Fruit fly (Drosophila melanogaster) whole organism, embryonic: ENCODE data around the gene ph-d.

Source experiments
- ATbp ChIP-seq: fragments of 200-800 bp; sonication (Bioruptor generic); optimal IDR thresholded peaks from 2 replicates; lab custom pipeline; 2017; ENCODE audit warnings: missing biosample characterization, mild to moderate bottlenecking, missing genetic modification characterization, missing genetic modification reagents
- BEAF-32 ChIP-seq: fragments of 200-800 bp; sonication (Bioruptor generic); optimal IDR thresholded peaks from 3 replicates; lab custom pipeline; 2017; ENCODE audit warnings: missing biosample characterization, missing genetic modification characterization, mild to moderate bottlenecking, moderate library complexity, missing genetic modification reagents
- CG10462 ChIP-seq: fragments of 200-800 bp; sonication (Bioruptor generic); optimal IDR thresholded peaks from 2 replicates; lab custom pipeline; 2016; ENCODE audit warnings: missing biosample characterization, missing genetic modification characterization
- CG12071 ChIP-seq: fragments of 200-800 bp; sonication (Bioruptor generic); optimal IDR thresholded peaks from 3 replicates; lab custom pipeline; 2018; ENCODE audit warnings: missing biosample characterization, mild to moderate bottlenecking, missing genetic modification characterization
- CG13424 ChIP-seq: fragments of 200-800 bp; sonication (Bioruptor generic); optimal IDR thresholded peaks from 2 replicates; lab custom pipeline; 2019; ENCODE audit warnings: missing biosample characterization, mild to moderate bottlenecking, missing genetic modification characterization, moderate library complexity
- CG14860 ChIP-seq: fragments of 200-800 bp; sonication (Bioruptor generic); IDR thresholded peaks from 3 replicates; pipeline ENCODE4 v1.3.6; 2022; ENCODE audit warnings: missing biosample characterization, missing genetic modification characterization; ENCODE audit not compliant: partially characterized antibody
- CG15073 ChIP-seq: fragments of 200-800 bp; sonication (Bioruptor generic); optimal IDR thresholded peaks from 2 replicates; lab custom pipeline; 2016; ENCODE audit warnings: missing biosample characterization, missing genetic modification characterization
- CG1529 ChIP-seq: fragments of 200-800 bp; sonication (Bioruptor generic); optimal IDR thresholded peaks from 3 replicates; lab custom pipeline; 2018; ENCODE audit warnings: missing biosample characterization, missing genetic modification characterization
- CG1832 ChIP-seq: fragments of 200-800 bp; sonication (Bioruptor generic); optimal IDR thresholded peaks from 2 replicates; lab custom pipeline; 2017; ENCODE audit warnings: missing biosample characterization, mild to moderate bottlenecking, missing genetic modification characterization, inconsistent platforms
- CG18619 ChIP-seq: fragments of 200-800 bp; sonication (Bioruptor generic); optimal IDR thresholded peaks from 3 replicates; lab custom pipeline; 2017; ENCODE audit warnings: missing biosample characterization, mild to moderate bottlenecking, missing genetic modification characterization
- CG2875 ChIP-seq: fragments of 200-800 bp; sonication (Bioruptor generic); optimal IDR thresholded peaks from 2 replicates; lab custom pipeline; 2017; ENCODE audit warnings: missing biosample characterization, mild to moderate bottlenecking, missing genetic modification characterization, missing genetic modification reagents
- CG3281 ChIP-seq: fragments of 200-800 bp; sonication (Bioruptor generic); optimal IDR thresholded peaks from 3 replicates; lab custom pipeline; 2017; ENCODE audit warnings: missing biosample characterization, mild to moderate bottlenecking, missing genetic modification characterization
- CG3726 ChIP-seq: fragments of 200-800 bp; sonication (Bioruptor generic); IDR thresholded peaks from 3 replicates; pipeline ENCODE4, ENCODE4 v1.3.6; 2022; ENCODE audit warnings: missing biosample characterization, missing genetic modification characterization
- CG5180 ChIP-seq: fragments of 200-800 bp; sonication (Bioruptor generic); optimal IDR thresholded peaks from 3 replicates; lab custom pipeline; 2017; ENCODE audit warnings: missing biosample characterization, missing genetic modification characterization, mild to moderate bottlenecking, moderate library complexity, missing genetic modification reagents
- CG7357 ChIP-seq: fragments of 200-800 bp; sonication (Bioruptor generic); IDR thresholded peaks from 3 replicates; pipeline ENCODE4 v1.3.6; 2022; ENCODE audit warnings: missing biosample characterization, missing genetic modification characterization
- CG7786 ChIP-seq: fragments of 200-800 bp; sonication (Bioruptor generic); optimal IDR thresholded peaks from 2 replicates; lab custom pipeline; 2016; ENCODE audit warnings: missing biosample characterization, missing genetic modification characterization
- CG7963 ChIP-seq: fragments of 200-800 bp; sonication (Bioruptor generic); IDR thresholded peaks from 3 replicates; pipeline ENCODE4 v1.3.6; 2022; ENCODE audit warnings: missing biosample characterization, missing genetic modification characterization; ENCODE audit not compliant: partially characterized antibody
- CG8290 ChIP-seq, 3 experiments: fragments of 200-800 bp; sonication (Bioruptor generic); optimal IDR thresholded peaks; 2 replicates each; lab custom pipeline; 2016 to 2019; ENCODE audit warnings: missing biosample characterization in 3 of 3, missing genetic modification characterization in 3 of 3, mild to moderate bottlenecking in 2 of 3, moderate library complexity in 1 of 3
- CG9215 ChIP-seq: fragments of 200-800 bp; sonication (Bioruptor generic); IDR thresholded peaks from 2 replicates; pipeline ENCODE4 v1.3.6; 2022; ENCODE audit warnings: missing biosample characterization, missing genetic modification characterization
- CG9437 ChIP-seq: fragments of 200-800 bp; sonication (Bioruptor generic); optimal IDR thresholded peaks from 2 replicates; lab custom pipeline; 2018; ENCODE audit warnings: missing biosample characterization, mild to moderate bottlenecking, missing genetic modification characterization
- Deaf1 ChIP-seq: fragments of 200-800 bp; optimal IDR thresholded peaks from 3 replicates; lab custom pipeline; 2019; ENCODE audit warnings: missing biosample characterization, mild to moderate bottlenecking, missing genetic modification characterization, moderate library complexity
- Dp ChIP-seq: fragments of 200-800 bp; sonication (Bioruptor generic); optimal IDR thresholded peaks from 2 replicates; lab custom pipeline; 2018; ENCODE audit warnings: missing biosample characterization, mild to moderate bottlenecking, missing genetic modification characterization, moderate library complexity
- Drgx ChIP-seq: fragments of 200-800 bp; sonication (Bioruptor generic); IDR thresholded peaks from 2 replicates; pipeline ENCODE4 v1.3.6; 2022; ENCODE audit warnings: missing biosample characterization, missing genetic modification characterization
- E2f1 ChIP-seq: fragments of 200-800 bp; sonication (Bioruptor generic); IDR thresholded peaks from 2 replicates; pipeline ENCODE4 v1.3.6; 2022; ENCODE audit warnings: missing biosample characterization, missing genetic modification characterization
- Gug ChIP-seq: fragments of 200-800 bp; sonication (Bioruptor generic); IDR thresholded peaks from 4 replicates; pipeline ENCODE4 v1.3.6; 2022; ENCODE audit warnings: missing biosample characterization, missing genetic modification characterization
- Kr ChIP-seq: fragments of 200-800 bp; sonication (Bioruptor generic); optimal IDR thresholded peaks from 2 replicates; lab custom pipeline; 2017; ENCODE audit warnings: missing biosample characterization, mild to moderate bottlenecking, missing genetic modification characterization
- Lhr ChIP-seq: fragments of 200-800 bp; sonication (Bioruptor generic); optimal IDR thresholded peaks from 3 replicates; lab custom pipeline; 2017; ENCODE audit warnings: mild to moderate bottlenecking, missing biosample characterization, missing genetic modification reagents, missing genetic modification characterization
- Lim3 ChIP-seq: fragments of 200-800 bp; sonication (Bioruptor generic); IDR thresholded peaks from 2 replicates; pipeline ENCODE4 v1.3.6; 2022; ENCODE audit warnings: missing biosample characterization, missing genetic modification characterization
- Myb ChIP-seq: fragments of 200-800 bp; sonication (Bioruptor generic); optimal IDR thresholded peaks from 2 replicates; lab custom pipeline; 2016; ENCODE audit warnings: missing biosample characterization, missing genetic modification characterization
- Scr ChIP-seq: fragments of 200-800 bp; sonication (Bioruptor generic); IDR thresholded peaks from 2 replicates; pipeline ENCODE4 v1.3.6; 2022; ENCODE audit warnings: missing biosample characterization, missing genetic modification characterization; ENCODE audit not compliant: partially characterized antibody
- Sin3A ChIP-seq: fragments of >200 bp; optimal IDR thresholded peaks from 2 replicates; lab custom pipeline; 2018
- Ssrp ChIP-seq: fragments of 200-800 bp; sonication (Bioruptor generic); optimal IDR thresholded peaks from 2 replicates; lab custom pipeline; 2018; ENCODE audit warnings: missing biosample characterization, mild to moderate bottlenecking, missing genetic modification characterization, moderate library complexity
- amos ChIP-seq: fragments of 200-800 bp; sonication (Bioruptor generic); IDR thresholded peaks from 2 replicates; pipeline ENCODE4 v1.3.6; 2022; ENCODE audit warnings: missing biosample characterization, missing genetic modification characterization; ENCODE audit not compliant: partially characterized antibody
- az2 ChIP-seq: fragments of 200-800 bp; sonication (Bioruptor generic); optimal IDR thresholded peaks from 3 replicates; lab custom pipeline; 2016; ENCODE audit warnings: missing biosample characterization, missing genetic modification characterization
- bab2 ChIP-seq: fragments of 200-800 bp; sonication (Bioruptor generic); optimal IDR thresholded peaks from 2 replicates; lab custom pipeline; 2016; ENCODE audit warnings: missing biosample characterization, missing genetic modification characterization
- bbx ChIP-seq: fragments of 200-800 bp; sonication (Bioruptor generic); IDR thresholded peaks from 2 replicates; pipeline ENCODE4 v1.3.6; 2022; ENCODE audit warnings: missing biosample characterization, missing genetic modification characterization; ENCODE audit not compliant: partially characterized antibody
- cg ChIP-seq: fragments of 200-800 bp; sonication (Bioruptor generic); optimal IDR thresholded peaks from 3 replicates; lab custom pipeline; 2019; ENCODE audit warnings: missing biosample characterization, mild to moderate bottlenecking, missing genetic modification characterization, moderate library complexity
- crp ChIP-seq, 2 experiments: fragments of 200-800 bp; sonication (Bioruptor generic); optimal IDR thresholded peaks; 2 replicates in 1 of 2; 3 replicates in 1 of 2; lab custom pipeline; 2017; ENCODE audit warnings: missing biosample characterization in 2 of 2, missing genetic modification characterization in 2 of 2, mild to moderate bottlenecking in 1 of 2, moderate library complexity in 1 of 2
- fd64A ChIP-seq: fragments of 200-800 bp; sonication (Bioruptor generic); optimal IDR thresholded peaks from 3 replicates; lab custom pipeline; 2018; ENCODE audit warnings: missing biosample characterization, mild to moderate bottlenecking, missing genetic modification characterization
- ind ChIP-seq: fragments of 200-800 bp; sonication (Bioruptor generic); optimal IDR thresholded peaks from 3 replicates; lab custom pipeline; 2016; ENCODE audit warnings: missing biosample characterization, missing genetic modification characterization
- insv ChIP-seq, 2 experiments: fragments of 200-800 bp; sonication (Bioruptor generic); optimal IDR thresholded peaks; 3 replicates each; lab custom pipeline; 2016 to 2018; ENCODE audit warnings: missing biosample characterization in 2 of 2, missing genetic modification characterization in 2 of 2
- klu ChIP-seq: fragments of 200-800 bp; sonication (Bioruptor generic); IDR thresholded peaks from 2 replicates; pipeline ENCODE4 v1.3.6; 2022; ENCODE audit warnings: missing biosample characterization, missing genetic modification characterization
- kni ChIP-seq: fragments of 200-800 bp; sonication (Bioruptor generic); optimal IDR thresholded peaks from 3 replicates; lab custom pipeline; 2017; ENCODE audit warnings: mild to moderate bottlenecking, missing biosample characterization, missing genetic modification reagents, missing genetic modification characterization
- nom ChIP-seq: fragments of 200-800 bp; sonication (Bioruptor generic); optimal IDR thresholded peaks from 2 replicates; lab custom pipeline; 2017; ENCODE audit warnings: missing biosample characterization, missing genetic modification characterization, mild to moderate bottlenecking, moderate library complexity, missing genetic modification reagents
- pum ChIP-seq: fragments of 200-800 bp; sonication (Bioruptor generic); optimal IDR thresholded peaks from 2 replicates; lab custom pipeline; 2016; ENCODE audit warnings: missing biosample characterization, missing genetic modification characterization
- sens ChIP-seq: fragments of 200-800 bp; sonication (Bioruptor generic); peaks from one replicate; lab custom pipeline; 2016; ENCODE audit warnings: missing biosample characterization, missing genetic modification characterization
- tgo ChIP-seq: fragments of 200-800 bp; sonication (Bioruptor generic); IDR thresholded peaks from 3 replicates; pipeline ENCODE4 v1.3.6; 2022; ENCODE audit warnings: missing biosample characterization, missing genetic modification characterization
- trem ChIP-seq: fragments of 200-800 bp; optimal IDR thresholded peaks from 3 replicates; lab custom pipeline; 2019; ENCODE audit warnings: missing biosample characterization, mild to moderate bottlenecking, missing genetic modification characterization, moderate library complexity
- unpg ChIP-seq: fragments of 200-800 bp; sonication (Bioruptor generic); optimal IDR thresholded peaks from 3 replicates; lab custom pipeline; 2018; ENCODE audit warnings: missing biosample characterization, mild to moderate bottlenecking, missing genetic modification characterization, moderate library complexity
- zen2 ChIP-seq: fragments of 200-800 bp; sonication (Bioruptor generic); IDR thresholded peaks from 3 replicates; pipeline ENCODE4 v1.3.6; 2022; ENCODE audit warnings: missing biosample characterization, missing genetic modification characterization; ENCODE audit not compliant: partially characterized antibody

Gene ph-d

DNA sequence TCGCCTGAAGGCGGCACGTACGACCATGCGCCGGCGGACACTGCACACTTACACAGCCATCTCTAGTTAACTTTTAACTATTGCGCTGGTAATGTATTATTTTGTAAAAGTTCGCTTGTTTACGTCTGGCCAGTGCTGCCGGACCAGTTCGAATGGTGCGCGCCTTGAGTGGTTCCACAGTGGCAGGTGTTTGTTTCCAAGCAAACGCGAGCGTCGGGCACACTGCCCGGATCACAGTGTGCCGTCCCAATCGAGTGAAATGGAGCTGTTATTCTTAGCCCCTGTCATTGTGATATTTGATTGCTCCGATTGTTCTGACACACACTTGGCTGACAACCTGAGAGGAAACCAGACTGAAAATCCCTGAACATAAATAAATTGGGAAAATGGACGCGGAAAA, 49.8 kb downstream of the ph-d start, which contains the start of gene CG4199 (continued):
- TF ChIP-seq ind (no peak), cg (GFP tag; lab: Kevin White, UChicago) (no peak), fd64A (GFP tag; lab: Kevin White, UChicago) (no peak), az2 (no peak), crp (GFP tag; optimal IDR thresholded peaks at IDR 0.05; lab: Kevin White, UChicago) (peak in 1 of 2 experiments; percentile 7), CG13424 (tag; lab: Kevin White, UChicago) (no peak), CG2875 (GFP tag; lab: Kevin White, UChicago) (no peak), ATbp (no peak), CG10462 (no peak), CG14860 (GFP tag; lab: Robert Waterston, UW) (no peak), Ssrp (tag; lab: Kevin White, UChicago) (no peak), Lim3 (GFP tag; lab: Robert Waterston, UW) (no peak), klu (GFP tag; lab: Robert Waterston, UW) (no peak), insv (GFP tag; optimal IDR thresholded peaks at IDR 0.05; lab: Kevin White, UChicago) (no peak), CG7786 (GFP tag; lab: Kevin White, UChicago) (no peak), Lhr (peak; percentile 32), zen2 (no peak), CG7357 (GFP tag; lab: Robert Waterston, UW) (no peak), unpg (GFP tag; lab: Kevin White, UChicago) (no peak), Kr (no peak), sens (GFP tag; lab: Kevin White, UChicago) (peak; percentile 35), trem (tag; lab: Kevin White, UChicago) (peak; percentile 41), CG1529 (GFP tag; lab: Kevin White, UChicago) (no peak), BEAF-32 (peak; percentile 49), CG9215 (GFP tag; lab: Robert Waterston, UW) (no peak), CG7963 (GFP tag; lab: Robert Waterston, UW) (no peak), CG1832 (GFP tag; lab: Kevin White, UChicago) (no peak), CG8290 (GFP tag; optimal IDR thresholded peaks at IDR 0.05; lab: Kevin White, UChicago) (no peak), CG8290 (tag; optimal IDR thresholded peaks at IDR 0.05; lab: Kevin White, UChicago) (peak in 1 of 2 experiments; percentile 80), kni (GFP tag; lab: Kevin White, UChicago) (no peak), CG3726 (no peak), CG9437 (GFP tag; lab: Kevin White, UChicago) (no peak), bab2 (GFP tag; lab: Kevin White, UChicago) (no peak), Deaf1 (tag; lab: Kevin White, UChicago) (no peak), Gug (GFP tag; lab: Robert Waterston, UW) (no peak), Dp (peak; percentile 72), nom (GFP tag; lab: Kevin White, UChicago) (peak; percentile 27), CG18619 (GFP tag; lab: Kevin White, UChicago) (no peak), amos (GFP tag; lab: Robert Waterston, UW) (peak; percentile 37; the same call in 1 of the 2 replicates), Drgx (peak; percentile 20; the same call in 1 of the 2 replicates), E2f1 (no peak), Sin3A (peak; percentile 15), bbx (GFP tag; lab: Robert Waterston, UW) (peak; percentile 48), CG3281 (no peak), Scr (GFP tag; lab: Robert Waterston, UW) (no peak; the same call in 1 of the 2 replicates), pum (GFP tag; lab: Kevin White, UChicago) (no peak), tgo (GFP tag; lab: Robert Waterston, UW) (no peak), CG5180 (no peak), CG15073 (no peak), CG12071 (GFP tag; lab: Kevin White, UChicago) (no peak), Myb (peak; percentile 22)
